Fruit fly (Drosophila melanogaster) whole organism, embryonic: ENCODE data around the gene CG13360.

ENCODE experiments used
- CG10267 ChIP-seq: fragments of 200-800 bp; sonication (Bioruptor generic); optimal IDR thresholded peaks from 2 replicates; lab custom pipeline; 2018; ENCODE audit warnings: missing biosample characterization, mild to moderate bottlenecking, missing genetic modification characterization, moderate library complexity
- chif ChIP-seq, 2 experiments: fragments of 200-800 bp; sonication (Bioruptor generic); optimal IDR thresholded peaks; 3 replicates each; lab custom pipeline; 2016; ENCODE audit warnings: missing biosample characterization in 2 of 2, missing genetic modification characterization in 2 of 2
- disco-r ChIP-seq: fragments of 200-800 bp; sonication (Bioruptor generic); optimal IDR thresholded peaks from 2 replicates; lab custom pipeline; 2016; ENCODE audit warnings: missing biosample characterization, missing genetic modification characterization
- esg ChIP-seq: fragments of 200-800 bp; sonication (Bioruptor generic); conservative IDR thresholded peaks from 2 replicates; pipeline ENCODE4 v1.3.6; 2022; ENCODE audit warnings: missing biosample characterization, missing genetic modification characterization

- TF ChIP-seq chif (GFP tag; optimal IDR thresholded peaks at IDR 0.05; lab: Kevin White, UChicago) (no peak), CG10267 (tag; lab: Kevin White, UChicago) (no peak), esg (no peak), disco-r (GFP tag; lab: Kevin White, UChicago) (no peak)
Observed at dm6 chrX:835965-836690, 46.2 kb upstream of the CG13360 start.
